Worm (Caenorhabditis elegans) whole organism, L2 larva: ENCODE measurements around the gene ZK688.11.

Experiments
- alr-1 ChIP-seq: fragments of 150-350 bp; optimal IDR thresholded peaks from 2 replicates; lab custom pipeline; 2014; ENCODE audit warnings: missing biosample characterization, missing genetic modification characterization
- aly-2 ChIP-seq: fragments of 150-350 bp; optimal IDR thresholded peaks from 2 replicates; lab custom pipeline; 2014; ENCODE audit warnings: missing biosample characterization, missing genetic modification characterization
- blmp-1 ChIP-seq: sonication (generic microtip); optimal IDR thresholded peaks from 2 replicates; lab custom pipeline; 2017; ENCODE audit warnings: missing genetic modification characterization, mild to moderate bottlenecking, missing compliant biosample characterization, antibody characterized with exemption, moderate library complexity; ENCODE audit not compliant: insufficient read depth
- ceh-82 ChIP-seq: fragments of 150-350 bp; optimal IDR thresholded peaks from 2 replicates; lab custom pipeline; 2014; ENCODE audit warnings: missing biosample characterization, missing genetic modification characterization
- gmeb-1 ChIP-seq: fragments of 150-350 bp; optimal IDR thresholded peaks from 2 replicates; lab custom pipeline; 2014; ENCODE audit warnings: missing biosample characterization, missing genetic modification characterization
- mbf-1 ChIP-seq: sonication (generic microtip); optimal IDR thresholded peaks from 2 replicates; lab custom pipeline; 2017; ENCODE audit warnings: missing biosample characterization, missing genetic modification characterization
- mdl-1 ChIP-seq, 2 experiments: fragments of 150-350 bp in 1 of 2; sonication (generic microtip) in 1 of 2; optimal IDR thresholded peaks; 2 replicates each; lab custom pipeline; 2017; ENCODE audit warnings: missing biosample characterization in 2 of 2, missing genetic modification characterization in 2 of 2
- nhr-12 ChIP-seq: fragments of 150-350 bp; optimal IDR thresholded peaks from 2 replicates; lab custom pipeline; 2014; ENCODE audit warnings: missing biosample characterization, missing genetic modification characterization
- sem-4 ChIP-seq: fragments of 150-350 bp; optimal IDR thresholded peaks from 2 replicates; lab custom pipeline; 2014; ENCODE audit warnings: missing biosample characterization, missing genetic modification reagents, missing genetic modification characterization
- sma-9 ChIP-seq, 2 experiments: fragments of 150-350 bp in 1 of 2; sonication (generic microtip) in 1 of 2; optimal IDR thresholded peaks; 2 replicates each; lab custom pipeline; 2014 to 2016; ENCODE audit warnings: missing genetic modification characterization in 2 of 2, mild to moderate bottlenecking in 1 of 2, missing biosample characterization in 1 of 2, missing compliant biosample characterization in 1 of 2, missing genetic modification reagents in 1 of 2, moderate library complexity in 1 of 2
- unc-62 ChIP-seq: fragments of 150-350 bp; optimal IDR thresholded peaks from 2 replicates; lab custom pipeline; 2014; ENCODE audit warnings: missing biosample characterization, missing genetic modification reagents, missing genetic modification characterization
- ztf-4 ChIP-seq: fragments of 150-350 bp; optimal IDR thresholded peaks from 2 replicates; lab custom pipeline; 2014; ENCODE audit warnings: missing biosample characterization, missing genetic modification characterization

Gene ZK688.11

DNA sequence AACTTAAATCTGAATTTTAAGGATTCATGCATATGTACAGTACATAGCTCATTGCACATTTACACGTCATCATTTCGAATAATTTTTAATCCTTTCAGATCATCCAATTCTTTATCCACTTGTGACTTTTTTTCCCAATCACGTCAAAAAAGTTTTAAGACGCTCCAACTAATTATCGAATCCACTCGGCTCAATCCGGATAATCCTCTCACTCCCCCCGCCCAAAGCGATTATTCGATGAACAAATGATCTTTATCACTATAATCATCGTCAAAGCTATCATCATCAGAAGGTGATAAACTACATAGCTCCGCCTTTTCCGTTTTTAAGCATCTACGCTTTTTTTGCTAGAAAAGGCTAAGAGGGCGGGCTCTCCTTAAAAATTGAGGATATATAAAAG is 47.2 kb downstream of the ZK688.11 start:
- TF ChIP-seq unc-62 (GFP tag; lab: Kevin White, UChicago) (no peak), aly-2 (tag; lab: Kevin White, UChicago) (no peak), sem-4 (tag; lab: Kevin White, UChicago) (no peak)

DNA sequence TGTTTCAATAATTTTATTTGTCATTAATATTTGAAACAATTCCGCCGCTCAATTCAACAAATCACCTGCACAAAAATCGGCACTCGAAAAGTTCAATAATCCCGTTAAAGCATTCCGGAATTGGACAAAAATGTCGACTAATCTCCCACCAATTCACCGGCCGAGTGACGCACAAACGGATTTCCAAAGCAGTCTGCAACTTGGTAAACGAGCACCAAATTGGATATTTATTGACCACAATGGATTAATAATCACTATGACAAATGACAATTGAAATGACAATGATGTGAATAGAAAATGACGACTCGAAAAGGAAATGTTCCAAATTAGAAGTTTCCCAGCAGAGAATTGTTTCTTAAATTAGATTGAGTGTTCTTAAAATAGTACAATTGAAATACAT is 49.1 kb downstream of the ZK688.11 start:
- TF ChIP-seq sma-9 (GFP tag; optimal IDR thresholded peaks at IDR 0.05; lab: Kevin White, UChicago) = peak; percentile 38
- TF ChIP-seq sma-9 (tag; optimal IDR thresholded peaks at IDR 0.05; lab: Kevin White, UChicago) = no peak
- TF ChIP-seq mdl-1 (tag; optimal IDR thresholded peaks at IDR 0.05; lab: Kevin White, UChicago) = no peak
- TF ChIP-seq ceh-82 (tag; lab: Kevin White, UChicago) = no peak
- no peak for TF ChIP-seq blmp-1 (tag; lab: Kevin White, UChicago)

DNA sequence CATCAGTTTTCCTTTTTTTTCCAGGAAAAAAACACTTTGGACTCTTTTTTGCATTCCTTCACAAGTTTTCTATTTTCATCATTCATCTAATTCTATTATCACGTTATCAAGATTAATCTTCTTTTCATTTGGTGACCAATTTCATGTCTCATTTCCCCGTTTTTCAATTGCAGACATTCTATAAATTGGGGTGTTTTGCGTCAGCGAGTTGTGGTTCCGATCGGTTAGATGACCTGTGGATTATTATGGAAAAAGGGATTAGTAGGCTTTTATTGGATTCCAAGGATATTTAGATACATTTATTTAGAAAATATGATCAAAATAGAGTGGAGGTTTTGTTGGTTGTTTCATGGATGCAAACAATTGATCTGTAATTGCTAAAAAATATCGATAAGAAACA is 49.9 kb downstream of the ZK688.11 start:
- TF ChIP-seq mbf-1 (tag; lab: Kevin White, UChicago) (no peak), gmeb-1 (tag; lab: Kevin White, UChicago) (no peak), ztf-4 (tag; lab: Kevin White, UChicago) (no peak), mdl-1 (tag; optimal IDR thresholded peaks at IDR 0.05; lab: Kevin White, UChicago) (no peak), alr-1 (tag; lab: Kevin White, UChicago) (no peak), nhr-12 (tag; lab: Kevin White, UChicago) (no peak), sma-9 (GFP tag; optimal IDR thresholded peaks at IDR 0.05; lab: Kevin White, UChicago) (no peak), sma-9 (tag; optimal IDR thresholded peaks at IDR 0.05; lab: Kevin White, UChicago) (no peak)
